Worm (Caenorhabditis elegans) whole organism, L3 larva: ENCODE measurements around the gene str-30.

Source experiments
- R02D3.7 ChIP-seq: fragments of 150-350 bp; optimal IDR thresholded peaks from 2 replicates; lab custom pipeline; 2014; ENCODE audit warnings: missing biosample characterization, missing genetic modification characterization
- lin-39 ChIP-seq: fragments of 150-350 bp; optimal IDR thresholded peaks from 2 replicates; lab custom pipeline; 2018; ENCODE audit warnings: missing biosample characterization, missing genetic modification reagents, missing genetic modification characterization
- snpc-4 ChIP-seq: fragments of 150-350 bp; optimal IDR thresholded peaks from 2 replicates; lab custom pipeline; 2014; ENCODE audit warnings: missing biosample characterization, missing genetic modification characterization

ce11 chrV:3686292-3686691 is 38.6 kb upstream of the str-30 start:
- TF ChIP-seq R02D3.7 (tag; lab: Kevin White, UChicago) (no peak), lin-39 (tag; lab: Kevin White, UChicago) (no peak), snpc-4 (no peak)
